Fruit fly (Drosophila melanogaster) whole organism, wandering third instar larva: ENCODE data around the gene Kal1.

Experiments
- Abd-B ChIP-seq: fragments of >200 bp; optimal IDR thresholded peaks from 2 replicates; lab custom pipeline; 2017; ENCODE audit warnings: missing biosample characterization, missing genetic modification characterization
- CG32264 ChIP-seq: fragments of 200-800 bp; sonication (Bioruptor generic); optimal IDR thresholded peaks from 2 replicates; lab custom pipeline; 2016; ENCODE audit warnings: missing biosample characterization, missing genetic modification characterization
- CG9705 ChIP-seq: fragments of 200-800 bp; sonication (Bioruptor generic); optimal IDR thresholded peaks from 2 replicates; lab custom pipeline; 2018; ENCODE audit warnings: missing biosample characterization, mild to moderate bottlenecking, missing genetic modification characterization
- CrebA ChIP-seq: fragments of 200-800 bp; sonication (Bioruptor generic); optimal IDR thresholded peaks from 2 replicates; lab custom pipeline; 2016; ENCODE audit warnings: missing biosample characterization, mild to moderate bottlenecking, missing genetic modification characterization, borderline replicate concordance
- Dfd ChIP-seq: fragments of >200 bp; optimal IDR thresholded peaks from 2 replicates; lab custom pipeline; 2017; ENCODE audit warnings: missing biosample characterization, missing genetic modification characterization
- Dif ChIP-seq: fragments of 200-275, 200-300 bp; sonication (Bioruptor generic); optimal IDR thresholded peaks from 2 replicates; lab custom pipeline; 2018; ENCODE audit warnings: missing biosample characterization, missing genetic modification characterization; ENCODE audit not compliant: partially characterized antibody
- GATAd ChIP-seq: sonication (Bioruptor generic); optimal IDR thresholded peaks from 2 replicates; lab custom pipeline; 2016; ENCODE audit warnings: missing biosample characterization, missing genetic modification characterization
- HLH106 ChIP-seq: fragments of 200-800 bp; optimal IDR thresholded peaks from 3 replicates; lab custom pipeline; 2019; ENCODE audit warnings: missing biosample characterization, mild to moderate bottlenecking, missing genetic modification characterization, moderate library complexity
- Hnf4 ChIP-seq: fragments of 200-800 bp; sonication (Bioruptor generic); optimal IDR thresholded peaks from 2 replicates; lab custom pipeline; 2016; ENCODE audit warnings: missing biosample characterization, mild to moderate bottlenecking, missing genetic modification characterization
- Hr78 ChIP-seq: fragments of >200 bp; optimal IDR thresholded peaks from 2 replicates; lab custom pipeline; 2017; ENCODE audit warnings: missing biosample characterization, missing genetic modification characterization
- Hr83 ChIP-seq: fragments of 200-300 bp; sonication (Bioruptor generic); optimal IDR thresholded peaks from 2 replicates; lab custom pipeline; 2016; ENCODE audit warnings: missing biosample characterization, mild to moderate bottlenecking, missing genetic modification characterization, moderate library complexity; ENCODE audit not compliant: poor library complexity, severe bottlenecking
- Jra ChIP-seq: sonication (Bioruptor generic); optimal IDR thresholded peaks from 2 replicates; lab custom pipeline; 2016; ENCODE audit warnings: missing biosample characterization, missing genetic modification characterization
- Mio ChIP-seq: sonication (Bioruptor generic); optimal IDR thresholded peaks from 2 replicates; lab custom pipeline; 2016; ENCODE audit warnings: missing biosample characterization, missing genetic modification characterization
- Myc ChIP-seq: fragments of >200 bp; optimal IDR thresholded peaks from 2 replicates; lab custom pipeline; 2017
- N ChIP-seq: fragments of >200 bp; optimal IDR thresholded peaks from 2 replicates; lab custom pipeline; 2018; ENCODE audit warnings: missing biosample characterization, missing external identifiers, missing genetic modification characterization
- OdsH ChIP-seq: fragments of 200-800 bp; sonication (Bioruptor generic); optimal IDR thresholded peaks from 2 replicates; lab custom pipeline; 2016; ENCODE audit warnings: missing biosample characterization, mild to moderate bottlenecking, missing genetic modification characterization
- Rel ChIP-seq, 2 experiments: fragments of 200-800 bp; sonication (Bioruptor generic) in 1 of 2; optimal IDR thresholded peaks; 2 replicates in 1 of 2; 3 replicates in 1 of 2; lab custom pipeline; 2016 to 2019; ENCODE audit warnings: mild to moderate bottlenecking in 2 of 2, missing biosample characterization in 2 of 2, missing genetic modification characterization in 2 of 2, moderate library complexity in 1 of 2
- Sp1 ChIP-seq: fragments of 200-800 bp; sonication (Bioruptor generic); optimal IDR thresholded peaks from 3 replicates; lab custom pipeline; 2019; ENCODE audit warnings: missing biosample characterization, mild to moderate bottlenecking, missing genetic modification characterization, moderate library complexity
- Vsx2 ChIP-seq: fragments of 200-300, 225-300 bp; sonication (Bioruptor generic); optimal IDR thresholded peaks from 2 replicates; lab custom pipeline; 2018; ENCODE audit warnings: missing biosample characterization, missing genetic modification characterization; ENCODE audit not compliant: partially characterized antibody
- br ChIP-seq: fragments of 200-800 bp; sonication (Bioruptor generic); optimal IDR thresholded peaks from 2 replicates; lab custom pipeline; 2016; ENCODE audit warnings: missing biosample characterization, missing genetic modification characterization
- brk ChIP-seq: fragments of 200-800 bp; sonication (Bioruptor generic); optimal IDR thresholded peaks from 2 replicates; lab custom pipeline; 2016; ENCODE audit warnings: missing biosample characterization, mild to moderate bottlenecking, missing genetic modification characterization
- dl ChIP-seq, 2 experiments: fragments of 175-275, 200-275 bp in 1 of 2; fragments of 200-275 bp in 1 of 2; sonication (Bioruptor generic); optimal IDR thresholded peaks; lab custom pipeline; 2018; ENCODE audit warnings: mild to moderate bottlenecking in 2 of 2, missing biosample characterization in 2 of 2, missing genetic modification characterization in 2 of 2, moderate library complexity in 2 of 2; ENCODE audit not compliant: partially characterized antibody in 2 of 2, insufficient read depth in 1 of 2
- dmrt93B ChIP-seq: fragments of 200-800 bp; sonication (Bioruptor generic); optimal IDR thresholded peaks from 2 replicates; lab custom pipeline; 2018; ENCODE audit warnings: missing biosample characterization, mild to moderate bottlenecking, missing genetic modification characterization
- dsf ChIP-seq: sonication (Bioruptor generic); optimal IDR thresholded peaks from 2 replicates; lab custom pipeline; 2016; ENCODE audit warnings: missing biosample characterization, missing genetic modification characterization, borderline replicate concordance
- ey ChIP-seq: fragments of 200-800 bp; sonication (Bioruptor generic); optimal IDR thresholded peaks from 2 replicates; lab custom pipeline; 2016; ENCODE audit warnings: missing biosample characterization, missing genetic modification characterization
- foxo ChIP-seq, 2 experiments: fragments of 200-800 bp; sonication (Bioruptor generic); optimal IDR thresholded peaks; 2 replicates in 1 of 2; 3 replicates in 1 of 2; lab custom pipeline; 2016 to 2017; ENCODE audit warnings: missing biosample characterization in 2 of 2, missing genetic modification characterization in 2 of 2
- fru ChIP-seq: fragments of 200-800 bp; sonication (Bioruptor generic); optimal IDR thresholded peaks from 3 replicates; lab custom pipeline; 2016; ENCODE audit warnings: missing biosample characterization, mild to moderate bottlenecking, missing genetic modification characterization
- h ChIP-seq: fragments of 200-800 bp; sonication (Bioruptor generic); optimal IDR thresholded peaks from 3 replicates; lab custom pipeline; 2016; ENCODE audit warnings: missing biosample characterization, mild to moderate bottlenecking, missing genetic modification characterization
- jim ChIP-seq: fragments of 175-275, 200-325 bp; sonication (Bioruptor generic); optimal IDR thresholded peaks from 2 replicates; lab custom pipeline; 2016; ENCODE audit warnings: missing biosample characterization, mild to moderate bottlenecking, missing genetic modification characterization
- lola ChIP-seq: fragments of >200 bp; optimal IDR thresholded peaks from 2 replicates; lab custom pipeline; 2017; ENCODE audit warnings: missing biosample characterization, missing genetic modification characterization
- pan ChIP-seq: fragments of >200 bp; optimal IDR thresholded peaks from 2 replicates; lab custom pipeline; 2017
- psq ChIP-seq: fragments of 200-800 bp; sonication (Bioruptor generic); optimal IDR thresholded peaks from 3 replicates; lab custom pipeline; 2017; ENCODE audit warnings: missing biosample characterization, mild to moderate bottlenecking, missing genetic modification characterization, moderate library complexity
- rgr ChIP-seq: fragments of 200-800 bp; sonication (Bioruptor generic); optimal IDR thresholded peaks from 3 replicates; lab custom pipeline; 2016; ENCODE audit warnings: missing biosample characterization, mild to moderate bottlenecking, missing genetic modification characterization
- sage ChIP-seq: fragments of 200-800 bp; sonication (Bioruptor generic); optimal IDR thresholded peaks from 2 replicates; lab custom pipeline; 2016; ENCODE audit warnings: missing biosample characterization, mild to moderate bottlenecking, missing genetic modification characterization
- sv ChIP-seq: fragments of 200-800 bp; sonication (Bioruptor generic); optimal IDR thresholded peaks from 3 replicates; lab custom pipeline; 2016; ENCODE audit warnings: missing biosample characterization, missing genetic modification characterization
- tai ChIP-seq: sonication (Bioruptor generic); optimal IDR thresholded peaks from 2 replicates; lab custom pipeline; 2016; ENCODE audit warnings: missing biosample characterization, missing genetic modification characterization
- usp ChIP-seq: fragments of >200 bp; optimal IDR thresholded peaks from 2 replicates; lab custom pipeline; 2017; ENCODE audit warnings: missing biosample characterization, missing genetic modification characterization
- woc ChIP-seq: sonication (Bioruptor generic); optimal IDR thresholded peaks from 2 replicates; lab custom pipeline; 2016; ENCODE audit warnings: missing biosample characterization, mild to moderate bottlenecking, missing genetic modification characterization

Kal1 gene

DNA sequence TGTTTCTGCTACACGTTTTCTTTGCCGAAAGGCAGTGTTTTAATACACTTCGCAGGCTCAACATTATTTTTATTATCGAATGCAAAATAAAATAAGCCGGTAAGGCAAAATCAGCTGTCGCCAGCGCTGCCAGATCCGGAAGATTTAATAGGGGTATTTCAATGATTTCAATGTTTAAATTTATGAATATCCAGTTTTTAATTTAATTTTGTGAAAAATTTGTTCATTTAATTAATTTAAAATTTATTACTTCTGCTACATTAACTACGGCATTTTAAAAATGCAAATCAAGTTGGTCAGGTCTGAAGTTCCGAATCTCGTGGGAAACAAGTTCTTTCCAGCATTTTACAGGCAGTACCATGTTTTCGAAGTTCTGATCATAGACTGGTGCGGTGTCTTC, 7.6 kb downstream of the Kal1 start, which contains the start of gene Slimp:
Gene Slimp (minus strand): TSS at position 130 of the 400 bp plus-strand sequence.
- TF ChIP-seq Dfd (GFP tag; lab: Kevin White, UChicago) (no peak), CrebA (GFP tag; lab: Kevin White, UChicago) (no peak), Rel (GFP tag; optimal IDR thresholded peaks at IDR 0.05; lab: Kevin White, UChicago) (no peak), Rel (tag; optimal IDR thresholded peaks at IDR 0.05; lab: Kevin White, UChicago) (peak; percentile 18), h (GFP tag; lab: Kevin White, UChicago) (peak; percentile 53), fru (GFP tag; lab: Kevin White, UChicago) (peak; percentile 28), N (GFP tag; lab: Kevin White, UChicago) (no peak), Hnf4 (peak; percentile 38), GATAd (GFP tag; lab: Kevin White, UChicago) (no peak), sv (GFP tag; lab: Kevin White, UChicago) (peak; percentile 1), pan (lab: Kevin White, UChicago) (no peak), CG32264 (GFP tag; lab: Kevin White, UChicago) (no peak), Jra (GFP tag; lab: Kevin White, UChicago) (no peak), rgr (GFP tag; lab: Kevin White, UChicago) (peak; percentile 55), psq (peak; percentile 19), OdsH (no peak), br (GFP tag; lab: Kevin White, UChicago) (peak; percentile 40), CG9705 (GFP tag; lab: Kevin White, UChicago) (peak; percentile 13), Myc (lab: Kevin White, UChicago) (no peak), sage (GFP tag; lab: Kevin White, UChicago) (peak; percentile 43), woc (peak; percentile 37), dsf (GFP tag; lab: Kevin White, UChicago) (no peak), Dif (GFP tag; lab: Kevin White, UChicago) (no peak), HLH106 (tag; lab: Kevin White, UChicago) (peak; percentile 50), foxo (GFP tag; optimal IDR thresholded peaks at IDR 0.05; lab: Kevin White, UChicago) (peak in 1 of 2 experiments; percentile 49), Mio (no peak), tai (GFP tag; lab: Kevin White, UChicago) (no peak), Sp1 (peak; percentile 10), brk (GFP tag; lab: Kevin White, UChicago) (no peak), usp (GFP tag; lab: Kevin White, UChicago) (no peak), dl (GFP tag; optimal IDR thresholded peaks at IDR 0.05; lab: Kevin White, UChicago; ENCODE audit: insufficient read depth in 1 of 2, partially characterized antibody in 2 of 2) (no peak), Hr78 (GFP tag; lab: Kevin White, UChicago) (no peak), dmrt93B (GFP tag; lab: Kevin White, UChicago) (no peak), ey (GFP tag; lab: Kevin White, UChicago) (peak; percentile 37), Abd-B (GFP tag; lab: Kevin White, UChicago) (no peak), jim (GFP tag; lab: Kevin White, UChicago) (no peak), Vsx2 (GFP tag; lab: Kevin White, UChicago) (no peak), Hr83 (no peak), lola (no peak)

DNA sequence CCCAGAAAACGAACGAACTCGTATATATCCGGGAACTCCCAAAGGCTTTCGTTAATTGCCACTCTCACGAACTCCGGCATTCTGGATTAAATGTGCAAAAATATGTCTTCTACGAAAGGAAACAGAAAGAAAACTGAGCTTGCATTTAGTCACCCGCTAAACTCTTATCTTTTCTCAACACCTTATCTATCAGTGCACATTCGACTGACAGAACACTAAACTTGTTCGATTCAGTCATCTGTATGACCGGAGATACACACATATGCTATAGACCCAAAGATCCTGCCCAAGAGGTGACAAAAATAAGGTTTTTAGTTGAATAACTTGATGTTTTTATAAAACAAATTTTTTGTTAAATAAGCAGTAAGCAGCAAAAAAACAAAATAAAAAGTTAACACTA, 8.9 kb downstream of the Kal1 start, which contains the start of gene p38c:
Gene p38c (minus strand): TSS at position 101 of the 400 bp plus-strand sequence.
- TF ChIP-seq Rel (GFP tag; optimal IDR thresholded peaks at IDR 0.05; lab: Kevin White, UChicago) (no peak), Rel (tag; optimal IDR thresholded peaks at IDR 0.05; lab: Kevin White, UChicago) (peak; percentile 55), psq (no peak)
- TF ChIP-seq, all 38 proteins: peak for 1
